Worm (Caenorhabditis elegans) whole organism, L4 larva: ENCODE results near the gene dct-8.

Experiments used
- F49E8.2 ChIP-seq: sonication (generic microtip); optimal IDR thresholded peaks from 2 replicates; lab custom pipeline; 2016; ENCODE audit warnings: missing compliant biosample characterization, mild to moderate bottlenecking, missing genetic modification characterization, borderline replicate concordance
- R02D3.7 ChIP-seq: fragments of 150-350 bp; sonication (generic microtip); optimal IDR thresholded peaks from 3 replicates; lab custom pipeline; 2014; ENCODE audit warnings: missing biosample characterization, missing genetic modification characterization
- aha-1 ChIP-seq: fragments of 150-350 bp; peaks from one replicate; lab custom pipeline; 2014; ENCODE audit warnings: missing biosample characterization, missing genetic modification characterization
- ceh-28 ChIP-seq: fragments of 150-350 bp; optimal IDR thresholded peaks from 2 replicates; lab custom pipeline; 2014; ENCODE audit warnings: missing biosample characterization, missing genetic modification reagents, missing genetic modification characterization
- ceh-32 ChIP-seq: sonication (generic microtip); optimal IDR thresholded peaks from 2 replicates; lab custom pipeline; 2016; ENCODE audit warnings: mild to moderate bottlenecking, missing genetic modification characterization, missing compliant biosample characterization; ENCODE audit not compliant: poor library complexity
- ceh-44 ChIP-seq: fragments of 200-800 bp; sonication (Bioruptor generic); IDR thresholded peaks from 2 replicates; pipeline ENCODE4 v1.3.6; 2022; ENCODE audit warnings: missing genetic modification reagents, missing genetic modification characterization, missing compliant biosample characterization
- ceh-82 ChIP-seq: sonication (generic microtip); optimal IDR thresholded peaks from 2 replicates; lab custom pipeline; 2017; ENCODE audit warnings: missing biosample characterization, missing genetic modification characterization
- daf-16 ChIP-seq, 3 experiments: sonication (generic microtip); optimal IDR thresholded peaks; 2 replicates each; lab custom pipeline; 2016 to 2017; ENCODE audit warnings: missing genetic modification characterization in 3 of 3, missing genetic modification reagents in 3 of 3, mild to moderate bottlenecking in 2 of 3, missing compliant biosample characterization in 2 of 3, missing biosample characterization in 1 of 3, moderate library complexity in 1 of 3
- fkh-10 ChIP-seq: fragments of 150-350 bp; optimal IDR thresholded peaks from 2 replicates; lab custom pipeline; 2014; ENCODE audit warnings: missing biosample characterization, missing genetic modification reagents, missing genetic modification characterization
- fos-1 ChIP-seq: fragments of 150-350 bp; optimal IDR thresholded peaks from 2 replicates; lab custom pipeline; 2014; ENCODE audit warnings: missing biosample characterization, missing genetic modification characterization
- hlh-11 ChIP-seq: fragments of 200-800 bp; sonication (Bioruptor generic); optimal IDR thresholded peaks from 2 replicates; lab custom pipeline; 2018; ENCODE audit warnings: mild to moderate bottlenecking, missing genetic modification characterization, missing compliant biosample characterization
- hlh-30 ChIP-seq: sonication (generic microtip); optimal IDR thresholded peaks from 2 replicates; lab custom pipeline; 2017; ENCODE audit warnings: antibody characterized with exemption, mild to moderate bottlenecking, missing genetic modification characterization, missing compliant biosample characterization; ENCODE audit not compliant: insufficient read depth
- lin-15B ChIP-seq: fragments of 150-350 bp; sonication (generic microtip); optimal IDR thresholded peaks from 3 replicates; lab custom pipeline; 2014; ENCODE audit warnings: missing biosample characterization, missing genetic modification characterization
- lir-3 ChIP-seq: sonication (generic microtip); optimal IDR thresholded peaks from 2 replicates; lab custom pipeline; 2016; ENCODE audit warnings: mild to moderate bottlenecking, missing genetic modification characterization, missing compliant biosample characterization
- lsy-2 ChIP-seq, 2 experiments: fragments of 150-350 bp in 1 of 2; sonication (generic microtip) in 1 of 2; optimal IDR thresholded peaks; 2 replicates each; lab custom pipeline; 2014 to 2017; ENCODE audit warnings: missing biosample characterization in 2 of 2, missing genetic modification characterization in 2 of 2
- mdt-29 ChIP-seq: fragments of 200-800 bp; sonication (Bioruptor generic); IDR thresholded peaks from 2 replicates; pipeline ENCODE4 v1.3.6; 2022; ENCODE audit warnings: missing genetic modification reagents, missing genetic modification characterization, missing compliant biosample characterization
- mxl-3 ChIP-seq: fragments of 200-800 bp; sonication (Bioruptor generic); optimal IDR thresholded peaks from 2 replicates; lab custom pipeline; 2018; ENCODE audit warnings: mild to moderate bottlenecking, missing genetic modification characterization, missing compliant biosample characterization
- nhr-11 ChIP-seq: fragments of 150-350 bp; optimal IDR thresholded peaks from 2 replicates; lab custom pipeline; 2014; ENCODE audit warnings: missing biosample characterization, missing genetic modification characterization
- nhr-42 ChIP-seq: fragments of 200-800 bp; sonication (Bioruptor generic); IDR thresholded peaks from 2 replicates; pipeline ENCODE4 v1.3.6; 2022; ENCODE audit warnings: missing genetic modification characterization, missing compliant biosample characterization
- sdz-12 ChIP-seq: fragments of 200-800 bp; sonication (Bioruptor generic); optimal IDR thresholded peaks from 2 replicates; lab custom pipeline; 2018; ENCODE audit warnings: mild to moderate bottlenecking, missing genetic modification characterization, missing compliant biosample characterization
- set-16 ChIP-seq: fragments of 200-800 bp; sonication (Bioruptor generic); IDR thresholded peaks from 2 replicates; pipeline ENCODE4 v1.3.6; 2022; ENCODE audit warnings: missing genetic modification reagents, missing genetic modification characterization, missing compliant biosample characterization
- skn-1 ChIP-seq: fragments of 150-350 bp; optimal IDR thresholded peaks from 2 replicates; lab custom pipeline; 2014; ENCODE audit warnings: missing biosample characterization, missing genetic modification characterization
- snpc-1.2 ChIP-seq: fragments of 200-800 bp; sonication (Bioruptor generic); IDR thresholded peaks from 2 replicates; pipeline ENCODE4 v1.3.6; 2022; ENCODE audit warnings: missing genetic modification reagents, missing genetic modification characterization, missing compliant biosample characterization
- spr-1 ChIP-seq: sonication (generic microtip); optimal IDR thresholded peaks from 2 replicates; lab custom pipeline; 2016; ENCODE audit warnings: mild to moderate bottlenecking, missing genetic modification characterization, missing compliant biosample characterization
- unc-130 ChIP-seq: sonication (generic microtip); optimal IDR thresholded peaks from 2 replicates; lab custom pipeline; 2016; ENCODE audit warnings: missing genetic modification reagents, missing genetic modification characterization, missing compliant biosample characterization
- unc-62 ChIP-seq, 3 experiments: fragments of 150-350 bp in 1 of 3; sonication (generic microtip); optimal IDR thresholded peaks in 2 of 3; peaks in 1 of 3; 1 replicate in 1 of 3; 2 replicates in 2 of 3; lab custom pipeline; 2014 to 2017; ENCODE audit warnings: missing biosample characterization in 3 of 3, missing genetic modification characterization in 3 of 3, missing genetic modification reagents in 3 of 3, missing genotype in 1 of 3

dct-8 gene

DNA sequence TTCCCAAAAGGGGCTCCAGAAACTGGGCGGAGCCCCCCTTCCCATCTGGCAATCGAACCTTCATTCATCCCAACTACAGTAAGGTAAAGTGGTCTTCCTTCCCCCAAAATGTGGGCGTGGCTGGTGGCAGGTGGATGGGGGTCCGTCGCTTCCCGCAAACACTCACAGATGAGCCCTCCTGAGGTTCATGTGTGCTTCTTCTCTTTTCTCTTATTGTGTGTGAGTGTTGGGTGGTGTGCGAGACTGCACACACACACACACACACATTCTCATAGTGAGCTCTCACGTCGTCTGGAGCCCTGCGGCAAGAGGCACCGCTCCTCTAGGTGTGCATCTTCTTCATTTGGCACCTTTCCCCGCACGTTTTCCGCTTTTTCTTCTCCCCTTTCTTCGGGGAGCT lies 40.3 kb upstream of the dct-8 start:
- TF ChIP-seq lsy-2 (tag; optimal IDR thresholded peaks at IDR 0.05; lab: Kevin White, UChicago) = no peak
- TF ChIP-seq nhr-42 (GFP tag; lab: Robert Waterston, UW) = no peak
- no peak for TF ChIP-seq skn-1 (tag; lab: Kevin White, UChicago)
- no peak for TF ChIP-seq mdt-29 (GFP tag; lab: Robert Waterston, UW)
- no peak for TF ChIP-seq R02D3.7 (tag; lab: Kevin White, UChicago)
- TF ChIP-seq hlh-30 (tag; lab: Kevin White, UChicago) = no peak
- peak; percentile 51 for TF ChIP-seq set-16 (GFP tag; lab: Robert Waterston, UW)
- no peak for TF ChIP-seq ceh-32 (tag; lab: Kevin White, UChicago)
- no peak for TF ChIP-seq nhr-11
- TF ChIP-seq fkh-10 (GFP tag; lab: Kevin White, UChicago) = no peak
- no peak for TF ChIP-seq unc-130 (GFP tag; lab: Kevin White, UChicago)
- TF ChIP-seq unc-62 (GFP tag; optimal IDR thresholded peaks at IDR 0.05 in 1 of 2; lab: Kevin White, UChicago) = peak in 1 of 2 experiments; percentile 61
- no peak for TF ChIP-seq unc-62 (tag; optimal IDR thresholded peaks at IDR 0.05; lab: Kevin White, UChicago)
- no peak for TF ChIP-seq hlh-11 (tag; lab: Kevin White, UChicago)
- no peak for TF ChIP-seq F49E8.2
- no peak for TF ChIP-seq mxl-3 (GFP tag; lab: Kevin White, UChicago)
- no peak for TF ChIP-seq snpc-1.2 (GFP tag; lab: Robert Waterston, UW)
- TF ChIP-seq aha-1 (tag; lab: Kevin White, UChicago) = peak; percentile 88
- TF ChIP-seq, all 104 proteins: peak for 3

DNA sequence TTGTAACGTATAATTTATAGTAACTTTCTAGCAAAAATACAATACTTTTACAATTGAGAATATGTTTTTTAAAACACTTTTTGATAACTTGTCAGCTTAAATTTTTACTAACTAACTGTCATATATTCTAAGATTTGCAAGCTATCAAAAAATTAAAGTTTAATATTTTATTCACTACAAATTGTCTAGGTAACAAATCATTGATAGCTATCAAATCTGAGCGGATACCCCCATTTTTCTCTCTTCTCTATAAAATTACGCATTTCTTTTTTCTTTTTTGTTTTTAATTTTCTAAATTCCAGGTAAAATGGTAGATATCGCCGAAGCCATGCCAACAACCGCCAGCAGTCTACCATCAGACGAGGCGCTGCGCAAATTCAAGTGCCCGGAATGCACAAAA lies 39.3 kb upstream of the dct-8 start, which contains the start of gene zag-1:
zag-1 (plus strand) TSS at position 301 of the 400 bp plus-strand sequence.
- TF ChIP-seq fos-1 = peak; percentile 61
- no peak for TF ChIP-seq lsy-2 (tag; optimal IDR thresholded peaks at IDR 0.05; lab: Kevin White, UChicago)

DNA sequence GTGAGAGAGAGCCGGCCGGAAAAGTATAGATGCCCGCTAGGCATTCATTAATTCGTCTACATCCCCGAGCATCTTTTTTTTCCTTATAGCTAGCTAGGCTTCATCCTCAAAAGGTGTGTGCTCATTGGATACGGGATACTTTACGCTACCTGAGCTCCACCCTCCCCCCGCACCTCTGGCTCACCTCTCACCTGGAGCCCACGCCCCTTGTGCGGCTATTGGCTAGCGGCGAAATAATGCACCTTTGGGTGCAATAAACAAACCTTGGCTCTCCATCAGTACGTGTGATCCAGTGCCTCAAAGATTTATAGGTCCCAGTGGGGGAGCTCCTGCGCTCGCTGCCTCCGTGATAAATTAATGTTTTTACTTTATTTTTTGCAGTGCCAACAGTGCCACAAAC lies 38.7 kb upstream of the dct-8 start:
- TF ChIP-seq set-16 (GFP tag; lab: Robert Waterston, UW) (peak; percentile 25; the same call in 1 of the 2 replicates), lin-15B (no peak), daf-16 (GFP tag; optimal IDR thresholded peaks at IDR 0.05; lab: Kevin White, UChicago) (no peak), daf-16 (tag; optimal IDR thresholded peaks at IDR 0.05; lab: Kevin White, UChicago) (no peak), ceh-82 (tag; lab: Kevin White, UChicago) (no peak)

DNA sequence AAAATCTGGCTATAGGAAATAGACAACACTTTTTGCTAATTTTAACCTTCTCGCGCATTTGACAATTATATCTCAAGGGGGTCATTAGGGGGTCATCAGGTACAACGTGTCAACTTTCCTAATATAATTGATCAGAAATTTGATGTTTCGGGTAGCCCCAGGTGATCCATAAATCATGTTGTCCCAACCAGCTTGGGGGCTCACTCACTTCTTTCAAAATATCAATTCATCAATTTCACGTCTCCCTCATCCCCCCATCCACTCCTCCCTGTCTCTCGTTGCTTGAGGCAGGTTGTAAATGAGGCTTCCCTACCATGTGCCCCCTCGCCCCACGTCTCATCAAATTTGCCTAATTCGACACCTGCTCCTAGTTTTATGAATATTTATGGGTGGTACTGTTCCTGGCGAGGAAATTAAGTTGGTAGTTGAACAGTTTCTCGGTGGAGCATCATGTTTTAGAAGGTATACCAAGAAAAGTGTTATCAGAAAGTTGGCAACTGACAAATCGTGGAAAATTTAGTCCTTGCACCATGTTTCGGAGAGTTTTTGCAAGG lies 36.8 kb upstream of the dct-8 start:
- TF ChIP-seq unc-62 (GFP tag; optimal IDR thresholded peaks at IDR 0.05 in 1 of 2; lab: Kevin White, UChicago) (peak in 1 of 2 experiments; percentile 95), unc-62 (tag; optimal IDR thresholded peaks at IDR 0.05; lab: Kevin White, UChicago) (no peak), lir-3 (no peak), ceh-28 (tag; lab: Kevin White, UChicago) (no peak), spr-1 (tag; lab: Kevin White, UChicago) (no peak)

DNA sequence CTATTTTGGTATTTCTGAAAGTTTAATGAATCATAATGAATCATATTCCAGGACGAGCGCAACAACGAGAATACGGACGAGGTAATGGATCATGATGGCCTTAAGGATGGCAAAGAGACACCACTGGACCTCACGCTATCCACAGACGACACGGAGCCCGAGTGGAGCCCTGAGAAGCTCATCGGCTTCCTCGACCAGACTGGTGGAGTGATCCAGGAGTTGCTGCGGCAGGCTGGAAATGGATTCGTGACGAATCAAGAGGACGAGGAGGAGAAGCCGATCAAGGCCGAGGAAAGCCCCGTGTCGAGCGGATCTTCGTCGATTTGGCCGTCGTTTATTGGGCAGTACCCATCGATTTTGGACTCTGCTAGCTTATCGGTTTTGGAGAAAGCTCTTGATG lies 35.3 kb upstream of the dct-8 start:
- peak; percentile 70; the same call in 1 of the 2 replicates for TF ChIP-seq set-16 (GFP tag; lab: Robert Waterston, UW)
- TF ChIP-seq spr-1 (tag; lab: Kevin White, UChicago) = no peak

DNA sequence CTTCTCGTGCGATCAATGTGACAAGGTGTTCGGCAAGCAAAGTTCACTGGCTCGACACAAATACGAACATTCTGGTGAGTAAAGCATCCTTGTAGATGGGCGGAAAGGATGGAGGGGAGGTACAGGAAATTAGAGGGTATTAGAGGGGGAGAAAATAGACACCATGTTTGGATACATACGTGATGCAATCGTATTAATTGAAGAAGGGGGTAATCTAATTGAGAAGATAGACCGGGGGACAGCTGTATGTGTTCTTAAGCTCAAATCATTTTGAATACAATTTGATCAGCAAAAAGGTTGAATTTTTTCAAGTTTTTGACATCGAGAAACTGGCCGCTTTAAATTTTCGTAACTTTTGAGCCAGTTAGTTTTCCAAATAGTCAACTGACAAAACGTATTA lies 34.5 kb upstream of the dct-8 start:
- no peak for TF ChIP-seq sdz-12 (GFP tag; lab: Kevin White, UChicago)
- no peak for TF ChIP-seq aha-1 (tag; lab: Kevin White, UChicago)
- TF ChIP-seq ceh-44 (GFP tag; lab: Robert Waterston, UW) = no peak

DNA sequence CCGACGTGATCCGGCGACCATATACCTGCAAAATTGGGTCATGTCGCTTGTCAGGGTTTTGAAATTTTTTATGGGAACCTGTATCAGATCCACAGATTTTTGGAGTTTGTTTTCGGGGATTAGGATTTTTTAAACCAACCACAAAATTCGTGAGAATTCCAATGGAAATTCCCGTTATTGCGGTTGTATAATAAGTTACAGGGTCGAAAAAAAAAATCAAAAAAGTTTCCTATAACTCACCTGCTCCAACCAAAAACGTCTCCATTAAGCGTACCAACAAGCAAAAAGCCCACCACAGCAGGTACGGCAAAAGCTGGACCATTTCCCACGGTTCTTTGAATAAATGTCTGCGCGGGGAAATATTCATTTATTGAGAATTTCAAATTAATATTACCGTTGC lies 31.9 kb upstream of the dct-8 start:
- TF ChIP-seq hlh-30 (tag; lab: Kevin White, UChicago) (no peak), aha-1 (tag; lab: Kevin White, UChicago) (peak; percentile 90)
